Worm (Caenorhabditis elegans) whole organism, early embryonic: ENCODE results near the gene kcc-2.

Experiments
- B0310.2 ChIP-seq: sonication (generic microtip); optimal IDR thresholded peaks from 2 replicates; lab custom pipeline; 2016; ENCODE audit warnings: mild to moderate bottlenecking, missing genetic modification characterization, missing compliant biosample characterization
- ama-1 ChIP-seq: fragments of 150-350 bp; optimal IDR thresholded peaks from 2 replicates; lab custom pipeline; 2014
- ceh-36 ChIP-seq: sonication (generic microtip); optimal IDR thresholded peaks from 2 replicates; lab custom pipeline; 2016; ENCODE audit warnings: missing genetic modification characterization, inconsistent platforms, missing compliant biosample characterization
- hmbx-1 ChIP-seq: sonication (generic microtip); optimal IDR thresholded peaks from 2 replicates; lab custom pipeline; 2016; ENCODE audit warnings: mild to moderate bottlenecking, missing genetic modification characterization, missing compliant biosample characterization
- hmg-4 ChIP-seq: fragments of 200-800 bp; sonication (Bioruptor generic); optimal IDR thresholded peaks from 2 replicates; lab custom pipeline; 2018; ENCODE audit warnings: mild to moderate bottlenecking, missing genetic modification characterization, missing compliant biosample characterization
- pes-1 ChIP-seq: fragments of 200-800 bp; sonication (Bioruptor generic); IDR thresholded peaks from 2 replicates; pipeline ENCODE4 v1.3.6; 2022; ENCODE audit warnings: missing genetic modification reagents, missing genetic modification characterization, missing compliant biosample characterization
- tbx-37 ChIP-seq: fragments of 200-800 bp; sonication (Bioruptor generic); conservative IDR thresholded peaks from 2 replicates; pipeline ENCODE4 v1.3.6; 2022; ENCODE audit warnings: missing genetic modification reagents, missing genetic modification characterization, missing compliant biosample characterization

ce11 chrIV:6013853-6014252 is 26.9 kb upstream of the kcc-2 start:
- TF ChIP-seq ama-1 (lab: Kevin White, UChicago): no peak
- no peak for TF ChIP-seq tbx-37
- no peak for TF ChIP-seq pes-1 (GFP tag; lab: Robert Waterston, UW)
- no peak for TF ChIP-seq hmg-4 (GFP tag; lab: Kevin White, UChicago)
- no peak for TF ChIP-seq hmbx-1 (tag; lab: Kevin White, UChicago)
- no peak for TF ChIP-seq ceh-36 (tag; lab: Kevin White, UChicago)
- no peak for TF ChIP-seq B0310.2 (tag; lab: Kevin White, UChicago)
